Fruit fly (Drosophila melanogaster) whole organism, embryonic: ENCODE results near the gene aph-1.

ENCODE experiments used
- B-H1 ChIP-seq: fragments of 200-800 bp; sonication (Bioruptor generic); IDR thresholded peaks from 3 replicates; pipeline ENCODE4 v1.3.6; 2022; ENCODE audit warnings: missing biosample characterization, missing genetic modification characterization
- BEAF-32 ChIP-seq: fragments of 200-800 bp; sonication (Bioruptor generic); optimal IDR thresholded peaks from 3 replicates; lab custom pipeline; 2017; ENCODE audit warnings: missing biosample characterization, missing genetic modification characterization, mild to moderate bottlenecking, moderate library complexity, missing genetic modification reagents
- CG11456 ChIP-seq: fragments of 200-800 bp; sonication (Bioruptor generic); IDR thresholded peaks from 3 replicates; pipeline ENCODE4 v1.3.6; 2022; ENCODE audit warnings: missing biosample characterization, missing genetic modification characterization
- CG11723 ChIP-seq: fragments of 200-800 bp; sonication (Bioruptor generic); optimal IDR thresholded peaks from 2 replicates; lab custom pipeline; 2017; ENCODE audit warnings: missing biosample characterization, mild to moderate bottlenecking, missing genetic modification characterization
- CG1233 ChIP-seq: fragments of 200-800 bp; sonication (Bioruptor generic); optimal IDR thresholded peaks from 4 replicates; lab custom pipeline; 2018; ENCODE audit warnings: missing biosample characterization, mild to moderate bottlenecking, missing genetic modification characterization
- CG13775 ChIP-seq: fragments of 200-800 bp; sonication (Bioruptor generic); optimal IDR thresholded peaks from 3 replicates; lab custom pipeline; 2017; ENCODE audit warnings: missing biosample characterization, mild to moderate bottlenecking, missing genetic modification characterization
- CG14014 ChIP-seq: fragments of 200-800 bp; sonication (Bioruptor generic); IDR thresholded peaks from 2 replicates; pipeline ENCODE4 v1.3.6; 2022; ENCODE audit warnings: missing biosample characterization, missing genetic modification characterization
- CG14710 ChIP-seq: fragments of 200-800 bp; sonication (Bioruptor generic); optimal IDR thresholded peaks from 3 replicates; lab custom pipeline; 2019; ENCODE audit warnings: missing biosample characterization, mild to moderate bottlenecking, missing genetic modification characterization, moderate library complexity
- CG14965 ChIP-seq: fragments of 200-800 bp; sonication (Bioruptor generic); optimal IDR thresholded peaks from 2 replicates; lab custom pipeline; 2016; ENCODE audit warnings: missing biosample characterization, missing genetic modification characterization, borderline replicate concordance
- CG15479 ChIP-seq: fragments of 200-800 bp; sonication (Bioruptor generic); optimal IDR thresholded peaks from 3 replicates; lab custom pipeline; 2019; ENCODE audit warnings: missing biosample characterization, mild to moderate bottlenecking, missing genetic modification characterization, moderate library complexity
- CG17186 ChIP-seq: fragments of 200-800 bp; sonication (Bioruptor generic); optimal IDR thresholded peaks from 3 replicates; lab custom pipeline; 2017; ENCODE audit warnings: missing biosample characterization, missing genetic modification reagents, missing genetic modification characterization
- CG18262 ChIP-seq: fragments of 200-800 bp; optimal IDR thresholded peaks from 3 replicates; lab custom pipeline; 2019; ENCODE audit warnings: missing biosample characterization, mild to moderate bottlenecking, missing genetic modification characterization, moderate library complexity
- CG2678 ChIP-seq: fragments of 200-800 bp; sonication (Bioruptor generic); optimal IDR thresholded peaks from 3 replicates; lab custom pipeline; 2019; ENCODE audit warnings: missing biosample characterization, mild to moderate bottlenecking, missing genetic modification characterization, moderate library complexity
- CG31224 ChIP-seq: fragments of 200-800 bp; sonication (Bioruptor generic); IDR thresholded peaks from 2 replicates; pipeline ENCODE4 v1.3.6; 2022; ENCODE audit warnings: missing biosample characterization, missing genetic modification characterization
- CG31365 ChIP-seq: fragments of 200-800 bp; sonication (Bioruptor generic); optimal IDR thresholded peaks from 2 replicates; lab custom pipeline; 2018; ENCODE audit warnings: missing biosample characterization, mild to moderate bottlenecking, missing genetic modification characterization
- CG32767 ChIP-seq: fragments of 200-800 bp; sonication (Bioruptor generic); IDR thresholded peaks from 2 replicates; pipeline ENCODE4 v1.3.6; 2022; ENCODE audit warnings: missing biosample characterization, missing genetic modification characterization
- CG33213 ChIP-seq: fragments of 200-800 bp; sonication (Bioruptor generic); optimal IDR thresholded peaks from 3 replicates; lab custom pipeline; 2016; ENCODE audit warnings: missing biosample characterization, missing genetic modification characterization
- CG34422 ChIP-seq: fragments of 200-800 bp; sonication (Bioruptor generic); IDR thresholded peaks from 3 replicates; pipeline ENCODE4 v1.3.6; 2022; ENCODE audit warnings: missing biosample characterization, missing genetic modification characterization
- CG3995 ChIP-seq: fragments of 200-800 bp; sonication (Bioruptor generic); optimal IDR thresholded peaks from 3 replicates; lab custom pipeline; 2016; ENCODE audit warnings: missing biosample characterization, missing genetic modification characterization
- CG4360 ChIP-seq: fragments of 200-800 bp; sonication (Bioruptor generic); IDR thresholded peaks from 2 replicates; pipeline ENCODE4 v1.3.6; 2022; ENCODE audit warnings: missing biosample characterization, missing genetic modification characterization
- CG4730 ChIP-seq: fragments of 200-800 bp; sonication (Bioruptor generic); IDR thresholded peaks from 2 replicates; pipeline ENCODE4 v1.3.6; 2022; ENCODE audit warnings: missing biosample characterization, missing genetic modification characterization
- CG7928 ChIP-seq: fragments of 200-800 bp; sonication (Bioruptor generic); optimal IDR thresholded peaks from 2 replicates; lab custom pipeline; 2017; ENCODE audit warnings: missing biosample characterization, mild to moderate bottlenecking, missing genetic modification characterization
- CkIIα-i1 ChIP-seq: fragments of 200-800 bp; sonication (Bioruptor generic); IDR thresholded peaks from 2 replicates; pipeline ENCODE4 v1.3.6; 2022; ENCODE audit warnings: missing biosample characterization, missing genetic modification characterization
- Jarid2 ChIP-seq: fragments of 200-800 bp; sonication (Bioruptor generic); optimal IDR thresholded peaks from 3 replicates; lab custom pipeline; 2017; ENCODE audit warnings: mild to moderate bottlenecking, missing biosample characterization, missing genetic modification reagents, missing genetic modification characterization
- Meics ChIP-seq: fragments of 200-800 bp; sonication (Bioruptor generic); optimal IDR thresholded peaks from 2 replicates; lab custom pipeline; 2017; ENCODE audit warnings: missing biosample characterization, mild to moderate bottlenecking, missing genetic modification characterization
- Nf-YB ChIP-seq: fragments of 200-800 bp; sonication (Bioruptor generic); optimal IDR thresholded peaks from 3 replicates; lab custom pipeline; 2019; ENCODE audit warnings: missing biosample characterization, mild to moderate bottlenecking, missing genetic modification characterization, moderate library complexity
- Opbp ChIP-seq: fragments of 200-800 bp; sonication (Bioruptor generic); IDR thresholded peaks from 3 replicates; pipeline ENCODE4 v1.3.6; 2022; ENCODE audit warnings: missing biosample characterization, missing genetic modification characterization; ENCODE audit not compliant: partially characterized antibody
- Pdp1 ChIP-seq, 2 experiments: fragments of 200-800 bp; sonication (Bioruptor generic); optimal IDR thresholded peaks; 3 replicates each; lab custom pipeline; 2016; ENCODE audit warnings: missing biosample characterization in 2 of 2, missing genetic modification characterization in 2 of 2, mild to moderate bottlenecking in 1 of 2, moderate library complexity in 1 of 2
- Poxn ChIP-seq: fragments of 200-800 bp; sonication (Bioruptor generic); IDR thresholded peaks from 2 replicates; pipeline ENCODE4 v1.3.6; 2022; ENCODE audit warnings: missing biosample characterization, missing genetic modification characterization
- bcd ChIP-seq: fragments of 200-800 bp; sonication (Bioruptor generic); optimal IDR thresholded peaks from 2 replicates; lab custom pipeline; 2017; ENCODE audit warnings: missing biosample characterization, mild to moderate bottlenecking, missing genetic modification characterization
- bigmax ChIP-seq: fragments of 200-800 bp; sonication (Bioruptor generic); optimal IDR thresholded peaks from 2 replicates; lab custom pipeline; 2018; ENCODE audit warnings: missing biosample characterization, mild to moderate bottlenecking, missing genetic modification characterization
- chm ChIP-seq: fragments of 200-800 bp; sonication (Bioruptor generic); IDR thresholded peaks from 2 replicates; pipeline ENCODE4 v1.3.6; 2022; ENCODE audit warnings: missing biosample characterization, missing genetic modification characterization
- crol ChIP-seq: fragments of 200-800 bp; sonication (Bioruptor generic); IDR thresholded peaks from 2 replicates; pipeline ENCODE4 v1.3.6; 2022; ENCODE audit warnings: missing biosample characterization, missing genetic modification characterization
- dati ChIP-seq: fragments of 200-800 bp; sonication (Bioruptor generic); IDR thresholded peaks from 2 replicates; pipeline ENCODE4 v1.3.6; 2022; ENCODE audit warnings: missing biosample characterization, missing genetic modification characterization
- dmrt11E ChIP-seq: fragments of 200-800 bp; sonication (Bioruptor generic); optimal IDR thresholded peaks from 3 replicates; lab custom pipeline; 2018; ENCODE audit warnings: missing biosample characterization, mild to moderate bottlenecking, missing genetic modification characterization, moderate library complexity
- hb ChIP-seq: fragments of 200-800 bp; sonication (Bioruptor generic); IDR thresholded peaks from 3 replicates; pipeline ENCODE4 v1.3.6; 2022; ENCODE audit warnings: missing biosample characterization, missing genetic modification characterization; ENCODE audit not compliant: partially characterized antibody
- lab ChIP-seq: fragments of 200-800 bp; sonication (Bioruptor generic); optimal IDR thresholded peaks from 3 replicates; lab custom pipeline; 2017; ENCODE audit warnings: missing biosample characterization, missing genetic modification characterization, mild to moderate bottlenecking, moderate library complexity, missing genetic modification reagents
- lola ChIP-seq, 3 experiments: fragments of >200 bp in 2 of 3; fragments of 200-800 bp in 1 of 3; sonication (Bioruptor generic) in 1 of 3; optimal IDR thresholded peaks; 2 replicates each; lab custom pipeline; 2017 to 2019; ENCODE audit warnings: missing biosample characterization in 3 of 3, missing genetic modification characterization in 3 of 3, mild to moderate bottlenecking in 1 of 3, moderate library complexity in 1 of 3
- onecut ChIP-seq: fragments of 200-800 bp; sonication (Bioruptor generic); IDR thresholded peaks from 2 replicates; pipeline ENCODE4 v1.3.6; 2022; ENCODE audit warnings: missing biosample characterization, missing genetic modification characterization
- sima ChIP-seq: fragments of 200-800 bp; sonication (Bioruptor generic); optimal IDR thresholded peaks from 2 replicates; lab custom pipeline; 2016; ENCODE audit warnings: missing biosample characterization, missing genetic modification characterization
- slp2 ChIP-seq: fragments of 200-800 bp; sonication (Bioruptor generic); optimal IDR thresholded peaks from 2 replicates; lab custom pipeline; 2016; ENCODE audit warnings: missing biosample characterization, missing genetic modification characterization
- sob ChIP-seq: fragments of 200-800 bp; sonication (Bioruptor generic); IDR thresholded peaks from 2 replicates; pipeline ENCODE4 v1.3.6; 2022; ENCODE audit warnings: missing biosample characterization, missing genetic modification characterization
- stc ChIP-seq: fragments of 200-800 bp; sonication (Bioruptor generic); IDR thresholded peaks from 2 replicates; pipeline ENCODE4 v1.3.6; 2022; ENCODE audit warnings: missing biosample characterization, missing genetic modification characterization
- stwl ChIP-seq: fragments of 200-800 bp; sonication (Bioruptor generic); optimal IDR thresholded peaks from 3 replicates; lab custom pipeline; 2018; ENCODE audit warnings: missing biosample characterization, mild to moderate bottlenecking, missing genetic modification characterization, moderate library complexity
- trem ChIP-seq: fragments of 200-800 bp; optimal IDR thresholded peaks from 3 replicates; lab custom pipeline; 2019; ENCODE audit warnings: missing biosample characterization, mild to moderate bottlenecking, missing genetic modification characterization, moderate library complexity
- zfh2 ChIP-seq: fragments of 200-800 bp; sonication (Bioruptor generic); optimal IDR thresholded peaks from 2 replicates; lab custom pipeline; 2016; ENCODE audit warnings: missing biosample characterization, missing genetic modification characterization

The aph-1 gene

dm6 chr2L:2731370-2732138 is 34.5 kb upstream of the aph-1 start (continued):
- TF ChIP-seq sima (GFP tag; lab: Kevin White, UChicago) = no peak
- peak; percentile 38 for TF ChIP-seq CG18262 (tag; lab: Kevin White, UChicago)
- TF ChIP-seq chm = no peak
- peak in 1 of 2 experiments; percentile 68 for TF ChIP-seq Pdp1 (GFP tag; optimal IDR thresholded peaks at IDR 0.05; lab: Kevin White, UChicago)
- TF ChIP-seq CG7928 = no peak
- no peak for TF ChIP-seq Jarid2 (GFP tag; lab: Kevin White, UChicago)
- TF ChIP-seq Nf-YB (GFP tag; lab: Kevin White, UChicago) = no peak
- peak; percentile 47; the same call in 1 of the 2 replicates for TF ChIP-seq crol
- no peak for TF ChIP-seq slp2 (GFP tag; lab: Kevin White, UChicago)
- TF ChIP-seq CG1233 (GFP tag; lab: Kevin White, UChicago) = no peak
- TF ChIP-seq stc = peak; percentile 31; the same call in 1 of the 2 replicates
- no peak for TF ChIP-seq zfh2 (GFP tag; lab: Kevin White, UChicago)
- no peak for TF ChIP-seq lola (GFP tag; optimal IDR thresholded peaks at IDR 0.05; lab: Kevin White, UChicago)
- no peak for TF ChIP-seq CG14965 (GFP tag; lab: Kevin White, UChicago)
- TF ChIP-seq CG31365 (tag; lab: Kevin White, UChicago) = no peak
- no peak for TF ChIP-seq CG14710 (tag; lab: Kevin White, UChicago)
- TF ChIP-seq Poxn (GFP tag; lab: Robert Waterston, UW) = no peak
- TF ChIP-seq CG14014 (GFP tag; lab: Robert Waterston, UW) = peak; percentile 80
- peak; percentile 6 for TF ChIP-seq bcd
- no peak for TF ChIP-seq CkIIα-i1 (GFP tag; lab: Robert Waterston, UW)
- peak; percentile 36; the same call in 1 of the 2 replicates for TF ChIP-seq CG31224
- no peak for TF ChIP-seq CG4360 (GFP tag; lab: Robert Waterston, UW)
- TF ChIP-seq CG32767 = no peak
- peak; percentile 16 for TF ChIP-seq CG11723 (GFP tag; lab: Kevin White, UChicago)
- TF ChIP-seq onecut (GFP tag; lab: Robert Waterston, UW) = no peak
- TF ChIP-seq lab (GFP tag; lab: Kevin White, UChicago) = peak; percentile 40
- TF ChIP-seq hb (GFP tag; lab: Robert Waterston, UW) = no peak
- no peak for TF ChIP-seq CG33213 (GFP tag; lab: Kevin White, UChicago)
- no peak for TF ChIP-seq CG11456 (GFP tag; lab: Robert Waterston, UW)
- peak; percentile 33 for TF ChIP-seq Meics (GFP tag; lab: Kevin White, UChicago)
- TF ChIP-seq CG17186 = no peak
- TF ChIP-seq dati (GFP tag; lab: Robert Waterston, UW) = no peak
- no peak for TF ChIP-seq stwl (tag; lab: Kevin White, UChicago)
- TF ChIP-seq CG2678 = peak; percentile 38
- no peak for TF ChIP-seq CG15479
- TF ChIP-seq CG4730 (GFP tag; lab: Robert Waterston, UW) = peak; percentile 62; the same call in 1 of the 2 replicates
- TF ChIP-seq CG13775 (GFP tag; lab: Kevin White, UChicago) = no peak
- 0 out of 3 replicates have a peak, but pooled peaks have one; percentile 40 for TF ChIP-seq CG34422 (GFP tag; lab: Robert Waterston, UW)
- no peak for TF ChIP-seq Opbp (GFP tag; lab: Robert Waterston, UW)
- no peak for TF ChIP-seq B-H1 (GFP tag; lab: Robert Waterston, UW)
- TF ChIP-seq trem = no peak
- TF ChIP-seq dmrt11E (tag; lab: Kevin White, UChicago) = no peak
- no peak for TF ChIP-seq BEAF-32 (GFP tag; lab: Kevin White, UChicago)
- TF ChIP-seq CG3995 = no peak
- no peak for TF ChIP-seq bigmax
- TF ChIP-seq sob (GFP tag; lab: Robert Waterston, UW) = peak; percentile 32; the same call in 1 of the 2 replicates
